Worm (Caenorhabditis elegans): Measurements from ENCODE around the gene ztf-16.

- TF ChIP-seq unc-62 (GFP tag; optimal IDR thresholded peaks at IDR 0.05) (no peak), mdl-1 (tag; optimal IDR thresholded peaks at IDR 0.05) (no peak), lin-39 (tag; optimal IDR thresholded peaks at IDR 0.05) (no peak), unc-55 (GFP tag; optimal IDR thresholded peaks at IDR 0.05) (no peak), elt-3 (tag; optimal IDR thresholded peaks at IDR 0.05) (no peak), nhr-11 (tag; optimal IDR thresholded peaks at IDR 0.05) (no peak), nhr-6 (tag; optimal IDR thresholded peaks at IDR 0.05) (no peak), egl-27 (tag; optimal IDR thresholded peaks at IDR 0.05) (no peak), ama-1 (optimal IDR thresholded peaks at IDR 0.05) (no peak), aly-2 (tag; optimal IDR thresholded peaks at IDR 0.05) (no peak), crh-2 (tag; optimal IDR thresholded peaks at IDR 0.05) (no peak)
Observed at ce11 chrX:4787525-4787924, 23.8 kb downstream of the ztf-16 start.

All from whole organism, L2 larva.